Fruit fly (Drosophila melanogaster) whole organism, embryonic: ENCODE data around the gene RpS28a.

Source experiments
- Ada2b ChIP-seq: fragments of 200-800 bp; sonication (Bioruptor generic); IDR thresholded peaks from 2 replicates; pipeline ENCODE4 v1.3.6; 2022; ENCODE audit warnings: missing biosample characterization, missing genetic modification characterization
- Atf3 ChIP-seq: fragments of 200-800 bp; sonication (Bioruptor generic); optimal IDR thresholded peaks from 3 replicates; lab custom pipeline; 2016; ENCODE audit warnings: missing biosample characterization, missing genetic modification characterization
- Bdp1 ChIP-seq: fragments of 200-800 bp; sonication (Bioruptor generic); optimal IDR thresholded peaks from 3 replicates; lab custom pipeline; 2016; ENCODE audit warnings: missing biosample characterization, missing genetic modification characterization
- CG10462 ChIP-seq: fragments of 200-800 bp; sonication (Bioruptor generic); optimal IDR thresholded peaks from 2 replicates; lab custom pipeline; 2016; ENCODE audit warnings: missing biosample characterization, missing genetic modification characterization
- CG11085 ChIP-seq: fragments of 200-800 bp; sonication (Bioruptor generic); IDR thresholded peaks from 2 replicates; pipeline ENCODE4 v1.3.6; 2022; ENCODE audit warnings: missing biosample characterization, missing genetic modification characterization
- CG15514 ChIP-seq: fragments of 200-800 bp; sonication (Bioruptor generic); optimal IDR thresholded peaks from 3 replicates; lab custom pipeline; 2017; ENCODE audit warnings: missing biosample characterization, missing genetic modification characterization, mild to moderate bottlenecking, moderate library complexity, missing genetic modification reagents
- CG16779 ChIP-seq: fragments of 200-800 bp; sonication (Bioruptor generic); IDR thresholded peaks from 2 replicates; pipeline ENCODE4 v1.3.6; 2022; ENCODE audit warnings: missing biosample characterization, missing genetic modification characterization
- CG16815 ChIP-seq: fragments of 200-800 bp; sonication (Bioruptor generic); optimal IDR thresholded peaks from 3 replicates; lab custom pipeline; 2017; ENCODE audit warnings: missing biosample characterization, mild to moderate bottlenecking, missing genetic modification characterization
- CG17359 ChIP-seq: fragments of 200-800 bp; sonication (Bioruptor generic); optimal IDR thresholded peaks from 3 replicates; lab custom pipeline; 2018; ENCODE audit warnings: missing biosample characterization, mild to moderate bottlenecking, missing genetic modification characterization, moderate library complexity
- CG17361 ChIP-seq: fragments of 200-800 bp; sonication (Bioruptor generic); IDR thresholded peaks from 3 replicates; pipeline ENCODE4 v1.3.6; 2022; ENCODE audit warnings: missing biosample characterization, missing genetic modification characterization
- CG17385 ChIP-seq: fragments of 200-800 bp; sonication (Bioruptor generic); optimal IDR thresholded peaks from 3 replicates; lab custom pipeline; 2018; ENCODE audit warnings: missing biosample characterization, mild to moderate bottlenecking, missing genetic modification characterization
- CG2116 ChIP-seq: fragments of 200-800 bp; sonication (Bioruptor generic); optimal IDR thresholded peaks from 3 replicates; lab custom pipeline; 2018; ENCODE audit warnings: missing biosample characterization, mild to moderate bottlenecking, missing genetic modification characterization
- CG2202 ChIP-seq: fragments of 200-800 bp; sonication (Bioruptor generic); optimal IDR thresholded peaks from 2 replicates; lab custom pipeline; 2018; ENCODE audit warnings: missing biosample characterization, mild to moderate bottlenecking, missing genetic modification characterization
- CG2678 ChIP-seq: fragments of 200-800 bp; sonication (Bioruptor generic); optimal IDR thresholded peaks from 3 replicates; lab custom pipeline; 2019; ENCODE audit warnings: missing biosample characterization, mild to moderate bottlenecking, missing genetic modification characterization, moderate library complexity
- CG31388 ChIP-seq: fragments of 200-800 bp; sonication (Bioruptor generic); optimal IDR thresholded peaks from 2 replicates; lab custom pipeline; 2016; ENCODE audit warnings: missing biosample characterization, missing genetic modification characterization
- CG5953 ChIP-seq: fragments of 200-800 bp; sonication (Bioruptor generic); IDR thresholded peaks from 2 replicates; pipeline ENCODE4 v1.3.6; 2022; ENCODE audit warnings: missing biosample characterization, missing genetic modification characterization
- CG6654 ChIP-seq: fragments of 200-800 bp; sonication (Bioruptor generic); optimal IDR thresholded peaks from 2 replicates; lab custom pipeline; 2017; ENCODE audit warnings: missing biosample characterization, mild to moderate bottlenecking, missing genetic modification characterization
- CG6813 ChIP-seq: fragments of 200-800 bp; sonication (Bioruptor generic); optimal IDR thresholded peaks from 2 replicates; lab custom pipeline; 2017; ENCODE audit warnings: missing biosample characterization, missing genetic modification characterization, mild to moderate bottlenecking, moderate library complexity, missing genetic modification reagents
- CG7928 ChIP-seq: fragments of 200-800 bp; sonication (Bioruptor generic); optimal IDR thresholded peaks from 2 replicates; lab custom pipeline; 2017; ENCODE audit warnings: missing biosample characterization, mild to moderate bottlenecking, missing genetic modification characterization
- CG8089 ChIP-seq: fragments of 200-800 bp; sonication (Bioruptor generic); optimal IDR thresholded peaks from 3 replicates; lab custom pipeline; 2016; ENCODE audit warnings: missing biosample characterization, missing genetic modification characterization
- CG8924 ChIP-seq: fragments of 200-800 bp; optimal IDR thresholded peaks from 3 replicates; lab custom pipeline; 2019; ENCODE audit warnings: missing biosample characterization, mild to moderate bottlenecking, missing genetic modification characterization, moderate library complexity
- CG9215 ChIP-seq: fragments of 200-800 bp; sonication (Bioruptor generic); IDR thresholded peaks from 2 replicates; pipeline ENCODE4 v1.3.6; 2022; ENCODE audit warnings: missing biosample characterization, missing genetic modification characterization
- Dek ChIP-seq: fragments of 200-800 bp; sonication (Bioruptor generic); optimal IDR thresholded peaks from 3 replicates; lab custom pipeline; 2019; ENCODE audit warnings: missing biosample characterization, mild to moderate bottlenecking, missing genetic modification characterization, moderate library complexity
- MBD-R2 ChIP-seq: fragments of 200-800 bp; sonication (Bioruptor generic); IDR thresholded peaks from 2 replicates; pipeline ENCODE4 v1.3.6; 2022; ENCODE audit warnings: missing biosample characterization, missing genetic modification characterization
- Med ChIP-seq: fragments of 200-800 bp; sonication (Bioruptor generic); peaks from one replicate; lab custom pipeline; 2016; ENCODE audit warnings: missing biosample characterization, missing genetic modification characterization, mild to moderate bottlenecking, inconsistent platforms, moderate library complexity
- NK7.1 ChIP-seq: fragments of 200-800 bp; sonication (Bioruptor generic); optimal IDR thresholded peaks from 3 replicates; lab custom pipeline; 2016; ENCODE audit warnings: missing biosample characterization, missing genetic modification characterization
- Neu2 ChIP-seq: fragments of 200-800 bp; sonication (Bioruptor generic); optimal IDR thresholded peaks from 3 replicates; lab custom pipeline; 2016; ENCODE audit warnings: missing biosample characterization, missing genetic modification characterization, borderline replicate concordance
- Nf-YB ChIP-seq: fragments of 200-800 bp; sonication (Bioruptor generic); optimal IDR thresholded peaks from 3 replicates; lab custom pipeline; 2019; ENCODE audit warnings: missing biosample characterization, mild to moderate bottlenecking, missing genetic modification characterization, moderate library complexity
- Oaz ChIP-seq: fragments of 200-800 bp; sonication (Bioruptor generic); IDR thresholded peaks from 2 replicates; pipeline ENCODE4 v1.3.6; 2022; ENCODE audit warnings: missing biosample characterization, missing genetic modification characterization
- Opbp ChIP-seq: fragments of 200-800 bp; sonication (Bioruptor generic); IDR thresholded peaks from 3 replicates; pipeline ENCODE4 v1.3.6; 2022; ENCODE audit warnings: missing biosample characterization, missing genetic modification characterization; ENCODE audit not compliant: partially characterized antibody
- PHDP ChIP-seq: fragments of 200-800 bp; sonication (Bioruptor generic); optimal IDR thresholded peaks from 3 replicates; lab custom pipeline; 2018; ENCODE audit warnings: missing biosample characterization, mild to moderate bottlenecking, missing genetic modification characterization, moderate library complexity
- Sry-β ChIP-seq: fragments of 200-800 bp; sonication (Bioruptor generic); optimal IDR thresholded peaks from 2 replicates; lab custom pipeline; 2018; ENCODE audit warnings: missing biosample characterization, mild to moderate bottlenecking, missing genetic modification characterization, moderate library complexity
- aop ChIP-seq: fragments of 200-800 bp; sonication (Bioruptor generic); IDR thresholded peaks from 2 replicates; pipeline ENCODE4 v1.3.6; 2022; ENCODE audit warnings: missing biosample characterization, missing genetic modification characterization
- cad ChIP-seq: fragments of >200 bp; optimal IDR thresholded peaks from 2 replicates; lab custom pipeline; 2017; ENCODE audit warnings: missing biosample characterization, missing genetic modification characterization
- fd96Cb ChIP-seq: fragments of 200-800 bp; sonication (Bioruptor generic); optimal IDR thresholded peaks from 2 replicates; lab custom pipeline; 2018; ENCODE audit warnings: missing biosample characterization, mild to moderate bottlenecking, missing genetic modification characterization, moderate library complexity
- gcm ChIP-seq: fragments of 200-800 bp; sonication (Bioruptor generic); optimal IDR thresholded peaks from 2 replicates; lab custom pipeline; 2019; ENCODE audit warnings: missing biosample characterization, mild to moderate bottlenecking, missing genetic modification characterization, moderate library complexity
- gsb-n ChIP-seq: fragments of 200-800 bp; sonication (Bioruptor generic); optimal IDR thresholded peaks from 3 replicates; lab custom pipeline; 2018; ENCODE audit warnings: missing biosample characterization, mild to moderate bottlenecking, missing genetic modification characterization
- hb ChIP-seq: fragments of 200-800 bp; sonication (Bioruptor generic); IDR thresholded peaks from 3 replicates; pipeline ENCODE4 v1.3.6; 2022; ENCODE audit warnings: missing biosample characterization, missing genetic modification characterization; ENCODE audit not compliant: partially characterized antibody
- hkb ChIP-seq, 2 experiments: fragments of 200-800 bp in 1 of 2; fragments of >200 bp in 1 of 2; sonication (Bioruptor generic) in 1 of 2; IDR thresholded peaks in 1 of 2; optimal IDR thresholded peaks in 1 of 2; 2 replicates each; pipeline versions ENCODE4 v1.3.6 to Lab custom; 2017 to 2022; ENCODE audit warnings: missing biosample characterization in 1 of 2, missing genetic modification characterization in 1 of 2
- lbe ChIP-seq: fragments of 200-800 bp; sonication (Bioruptor generic); optimal IDR thresholded peaks from 2 replicates; lab custom pipeline; 2016; ENCODE audit warnings: missing biosample characterization, mild to moderate bottlenecking, missing genetic modification characterization
- luna ChIP-seq: fragments of 200-800 bp; sonication (Bioruptor generic); optimal IDR thresholded peaks from 2 replicates; lab custom pipeline; 2016; ENCODE audit warnings: missing biosample characterization, missing genetic modification characterization
- maf-S ChIP-seq: fragments of 200-800 bp; sonication (Bioruptor generic); optimal IDR thresholded peaks from 2 replicates; lab custom pipeline; 2016; ENCODE audit warnings: missing biosample characterization, missing genetic modification characterization
- pzg ChIP-seq: fragments of 200-800 bp; sonication (Bioruptor generic); optimal IDR thresholded peaks from 3 replicates; lab custom pipeline; 2018; ENCODE audit warnings: missing biosample characterization, mild to moderate bottlenecking, missing genetic modification characterization, moderate library complexity
- salm ChIP-seq: fragments of 200-800 bp; sonication (Bioruptor generic); optimal IDR thresholded peaks from 2 replicates; lab custom pipeline; 2018; ENCODE audit warnings: missing biosample characterization, mild to moderate bottlenecking, missing genetic modification characterization
- shn ChIP-seq: fragments of 200-800 bp; sonication (Bioruptor generic); optimal IDR thresholded peaks from 3 replicates; lab custom pipeline; 2016; ENCODE audit warnings: missing biosample characterization, missing genetic modification characterization
- slbo ChIP-seq: fragments of 200-800 bp; sonication (Bioruptor generic); IDR thresholded peaks from 2 replicates; pipeline ENCODE4 v1.3.6; 2022; ENCODE audit warnings: missing biosample characterization, missing genetic modification characterization
- slou ChIP-seq: fragments of 200-800 bp; sonication (Bioruptor generic); optimal IDR thresholded peaks from 3 replicates; lab custom pipeline; 2016; ENCODE audit warnings: missing biosample characterization, missing genetic modification characterization
- ssp ChIP-seq: fragments of 200-800 bp; sonication (Bioruptor generic); IDR thresholded peaks from 2 replicates; pipeline ENCODE4 v1.3.6; 2022; ENCODE audit warnings: missing biosample characterization, missing genetic modification characterization
- wdn ChIP-seq: fragments of 200-800 bp; sonication (Bioruptor generic); IDR thresholded peaks from 2 replicates; pipeline ENCODE4 v1.3.6; 2022; ENCODE audit warnings: missing biosample characterization, missing genetic modification characterization
- yki ChIP-seq: fragments of >200 bp; optimal IDR thresholded peaks from 3 replicates; lab custom pipeline; 2018

The RpS28a gene

DNA sequence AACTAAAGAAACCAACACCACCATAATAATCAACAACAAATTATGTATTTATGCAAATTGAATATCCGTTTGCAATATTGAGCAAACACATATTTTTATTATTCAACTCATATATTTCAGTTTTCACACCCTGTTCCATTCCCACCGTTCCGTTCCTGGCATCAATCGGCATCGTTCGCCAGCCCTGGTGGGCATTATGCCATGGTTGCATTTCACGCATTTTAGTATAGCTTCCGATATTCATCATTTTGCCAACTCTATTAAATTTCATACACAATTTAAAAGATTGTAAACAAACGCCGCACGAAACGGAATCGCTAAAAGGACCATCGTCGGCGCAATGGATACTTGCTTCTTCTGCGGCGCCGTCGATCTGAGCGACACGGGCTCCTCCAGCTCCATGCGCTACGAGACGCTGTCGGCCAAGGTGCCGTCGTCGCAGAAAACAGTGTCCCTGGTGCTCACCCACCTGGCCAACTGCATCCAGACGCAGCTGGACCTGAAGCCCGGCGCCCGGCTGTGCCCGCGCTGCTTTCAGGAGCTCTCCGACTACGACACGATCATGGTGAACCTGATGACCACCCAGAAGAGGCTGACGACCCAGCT is 20.8 kb upstream of the RpS28a start, which contains the start of gene Sry-delta (continued):
- TF ChIP-seq CG17361 (peak; percentile 71), CG16815 (peak; percentile 42), PHDP (tag; lab: Kevin White, UChicago) (peak; percentile 72), lbe (peak; percentile 68), Neu2 (GFP tag; lab: Kevin White, UChicago) (peak; percentile 14), salm (peak; percentile 44), aop (peak; percentile 83), hkb (optimal IDR thresholded peaks at IDR 0.05; lab: Kevin White, UChicago) (no peak), hkb (GFP tag; IDR thresholded peaks at IDR 0.05; lab: Robert Waterston, UW) (peak; percentile 75), gsb-n (tag; lab: Kevin White, UChicago) (no peak), CG2202 (tag; lab: Kevin White, UChicago) (peak; percentile 48), Dek (tag; lab: Kevin White, UChicago) (peak; percentile 83), CG2116 (GFP tag; lab: Kevin White, UChicago) (peak; percentile 100), Nf-YB (GFP tag; lab: Kevin White, UChicago) (no peak), CG16779 (GFP tag; lab: Robert Waterston, UW) (peak; percentile 68), Opbp (GFP tag; lab: Robert Waterston, UW) (peak; percentile 87), NK7.1 (GFP tag; lab: Kevin White, UChicago) (peak; percentile 69), slou (GFP tag; lab: Kevin White, UChicago) (peak; percentile 68), CG5953 (GFP tag; lab: Robert Waterston, UW) (0 out of 2 replicates have a peak, but pooled peaks have one; percentile 23), CG6813 (GFP tag; lab: Kevin White, UChicago) (peak; percentile 26), Ada2b (peak; percentile 77), ssp (GFP tag; lab: Robert Waterston, UW) (peak; percentile 83), yki (no peak), shn (GFP tag; lab: Kevin White, UChicago) (peak; percentile 80), maf-S (GFP tag; lab: Kevin White, UChicago) (peak; percentile 86), cad (GFP tag; lab: Kevin White, UChicago) (peak; percentile 54), gcm (peak; percentile 24), CG6654 (no peak), CG17359 (tag; lab: Kevin White, UChicago) (peak; percentile 73), MBD-R2 (GFP tag; lab: Robert Waterston, UW) (peak; percentile 98), Atf3 (peak; percentile 67), wdn (GFP tag; lab: Robert Waterston, UW) (peak; percentile 56; the same call in 1 of the 2 replicates), Med (GFP tag; lab: Kevin White, UChicago) (peak; percentile 99), Sry-β (peak; percentile 83), CG7928 (GFP tag; lab: Kevin White, UChicago) (peak; percentile 100), CG31388 (peak; percentile 60), CG8089 (GFP tag; lab: Kevin White, UChicago) (peak; percentile 70), fd96Cb (tag; lab: Kevin White, UChicago) (peak; percentile 46), CG2678 (tag; lab: Kevin White, UChicago) (no peak), CG10462 (GFP tag; lab: Kevin White, UChicago) (peak; percentile 67), hb (GFP tag; lab: Robert Waterston, UW) (peak; percentile 60; the same call in 2 of the 3 replicates), Bdp1 (peak; percentile 73), pzg (GFP tag; lab: Kevin White, UChicago) (peak; percentile 97), CG9215 (GFP tag; lab: Robert Waterston, UW) (peak; percentile 75), CG11085 (GFP tag; lab: Robert Waterston, UW) (peak; percentile 84), CG17385 (GFP tag; lab: Kevin White, UChicago) (no peak), Oaz (GFP tag; lab: Robert Waterston, UW) (peak; percentile 49), CG8924 (tag; lab: Kevin White, UChicago) (peak; percentile 81), slbo (peak; percentile 94), CG15514 (GFP tag; lab: Kevin White, UChicago) (peak; percentile 91), luna (GFP tag; lab: Kevin White, UChicago) (peak; percentile 84)
